Fruit fly (Drosophila melanogaster) Kc167 (cell line): Measurements from ENCODE around the gene Lamtor4.

ENCODE experiments used
- Sin3A ChIP-seq: fragments of >200 bp; optimal IDR thresholded peaks from 2 replicates; lab custom pipeline; 2018; ENCODE audit warnings: missing external identifiers
- h ChIP-seq: fragments of >200 bp; optimal IDR thresholded peaks from 3 replicates; lab custom pipeline; 2018; ENCODE audit warnings: missing external identifiers
- insv ChIP-seq: fragments of >200 bp; optimal IDR thresholded peaks from 3 replicates; lab custom pipeline; 2018; ENCODE audit warnings: missing external identifiers
- psq ChIP-seq: fragments of >200 bp; optimal IDR thresholded peaks from 2 replicates; lab custom pipeline; 2017; ENCODE audit warnings: missing external identifiers
- ttk ChIP-seq: sonication (Bioruptor generic); optimal IDR thresholded peaks from 2 replicates; lab custom pipeline; 2017; ENCODE audit warnings: missing external identifiers

DNA sequence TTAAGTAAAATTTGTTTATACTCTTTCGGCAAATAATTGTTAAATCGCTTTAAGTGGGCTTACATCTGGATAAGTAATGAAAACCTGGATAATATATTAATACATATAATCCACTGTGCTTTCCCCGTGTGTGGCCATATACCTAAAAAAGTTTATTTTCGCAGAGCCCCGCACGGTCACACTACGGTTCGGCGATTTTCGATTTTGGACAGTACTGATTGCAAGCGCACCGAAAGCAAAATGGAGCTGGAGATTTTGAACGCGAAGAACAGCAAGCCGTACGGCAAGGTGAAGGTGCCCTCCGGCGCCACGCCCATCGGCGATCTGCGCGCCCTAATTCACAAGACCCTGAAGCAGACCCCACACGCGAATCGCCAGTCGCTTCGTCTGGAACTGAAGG, 6.6 kb downstream of the Lamtor4 start, which contains the start of gene Sc2:
- TF ChIP-seq h (lab: Kevin White, UChicago) (no peak), ttk (no peak), psq (no peak), insv (no peak), Sin3A (no peak)
